Worm (Caenorhabditis elegans) whole organism, L4 larva: Measurements from ENCODE around the gene E04F6.4.

ENCODE experiments used
- F10B5.3 ChIP-seq: sonication (generic microtip); optimal IDR thresholded peaks from 2 replicates; lab custom pipeline; 2016; ENCODE audit warnings: mild to moderate bottlenecking, missing genetic modification characterization, missing compliant biosample characterization
- F37D6.2 ChIP-seq: sonication (generic microtip); optimal IDR thresholded peaks from 2 replicates; lab custom pipeline; 2016; ENCODE audit warnings: mild to moderate bottlenecking, missing genetic modification characterization, missing compliant biosample characterization
- F44E2.7 ChIP-seq: fragments of 200-800 bp; sonication (Bioruptor generic); IDR thresholded peaks from 2 replicates; pipeline ENCODE4 v2.1.2; 2022; ENCODE audit warnings: missing genetic modification characterization, missing compliant biosample characterization
- F49E8.2 ChIP-seq: sonication (generic microtip); optimal IDR thresholded peaks from 2 replicates; lab custom pipeline; 2016; ENCODE audit warnings: missing compliant biosample characterization, mild to moderate bottlenecking, missing genetic modification characterization, borderline replicate concordance
- R02D3.7 ChIP-seq: fragments of 150-350 bp; sonication (generic microtip); optimal IDR thresholded peaks from 3 replicates; lab custom pipeline; 2014; ENCODE audit warnings: missing biosample characterization, missing genetic modification characterization
- T26A8.4 ChIP-seq: fragments of 200-800 bp; sonication (Bioruptor generic); IDR thresholded peaks from 2 replicates; pipeline ENCODE4 v1.3.6; 2022; ENCODE audit warnings: missing genetic modification characterization, missing compliant biosample characterization
- Y105C5A.15 ChIP-seq: fragments of 200-800 bp; sonication (Bioruptor generic); IDR thresholded peaks from 2 replicates; pipeline ENCODE4 v1.3.6; 2022; ENCODE audit warnings: missing genetic modification characterization, missing compliant biosample characterization
- Y75B8A.6 ChIP-seq: fragments of 200-800 bp; sonication (Bioruptor generic); IDR thresholded peaks from 2 replicates; pipeline ENCODE4 v1.3.6; 2022; ENCODE audit warnings: missing genetic modification reagents, missing genetic modification characterization, missing compliant biosample characterization
- aha-1 ChIP-seq: fragments of 150-350 bp; peaks from one replicate; lab custom pipeline; 2014; ENCODE audit warnings: missing biosample characterization, missing genetic modification characterization
- aly-2 ChIP-seq: sonication (generic microtip); optimal IDR thresholded peaks from 2 replicates; lab custom pipeline; 2018; ENCODE audit warnings: missing biosample characterization, missing genetic modification characterization
- arid-1 ChIP-seq: fragments of 200-800 bp; sonication (Bioruptor generic); conservative IDR thresholded peaks from 2 replicates; pipeline ENCODE4 v1.3.6; 2022; ENCODE audit warnings: missing genetic modification reagents, missing genetic modification characterization, missing compliant biosample characterization
- attf-4 ChIP-seq: sonication (generic microtip); optimal IDR thresholded peaks from 3 replicates; lab custom pipeline; 2017; ENCODE audit warnings: missing biosample characterization, missing genetic modification characterization
- ceh-28 ChIP-seq: fragments of 150-350 bp; optimal IDR thresholded peaks from 2 replicates; lab custom pipeline; 2014; ENCODE audit warnings: missing biosample characterization, missing genetic modification reagents, missing genetic modification characterization
- ceh-44 ChIP-seq: fragments of 200-800 bp; sonication (Bioruptor generic); IDR thresholded peaks from 2 replicates; pipeline ENCODE4 v1.3.6; 2022; ENCODE audit warnings: missing genetic modification reagents, missing genetic modification characterization, missing compliant biosample characterization
- cey-2 ChIP-seq: sonication (generic microtip); optimal IDR thresholded peaks from 3 replicates; lab custom pipeline; 2017; ENCODE audit warnings: missing genetic modification characterization, mild to moderate bottlenecking, missing compliant biosample characterization, antibody characterized with exemption, borderline replicate concordance; ENCODE audit not compliant: insufficient read depth
- daf-12 ChIP-seq: fragments of 150-350 bp; optimal IDR thresholded peaks from 2 replicates; lab custom pipeline; 2014; ENCODE audit warnings: missing biosample characterization, missing genetic modification reagents, missing genetic modification characterization
- dmd-8 ChIP-seq: fragments of 200-800 bp; sonication (Bioruptor generic); IDR thresholded peaks from 2 replicates; pipeline ENCODE4 v1.3.6; 2022; ENCODE audit warnings: missing genetic modification characterization, missing compliant biosample characterization
- dpl-1 ChIP-seq: fragments of 150-350 bp; optimal IDR thresholded peaks from 2 replicates; lab custom pipeline; 2014; ENCODE audit warnings: missing biosample characterization, missing genetic modification reagents, missing genetic modification characterization
- duxl-1 ChIP-seq: sonication (generic microtip); optimal IDR thresholded peaks from 2 replicates; lab custom pipeline; 2016; ENCODE audit warnings: mild to moderate bottlenecking, missing genetic modification characterization, moderate library complexity, missing compliant biosample characterization; ENCODE audit not compliant: poor library complexity
- dve-1 ChIP-seq: sonication (generic microtip); optimal IDR thresholded peaks from 2 replicates; lab custom pipeline; 2017; ENCODE audit warnings: antibody characterized with exemption, mild to moderate bottlenecking, missing genetic modification characterization, missing compliant biosample characterization; ENCODE audit not compliant: insufficient read depth
- hlh-11 ChIP-seq: fragments of 200-800 bp; sonication (Bioruptor generic); optimal IDR thresholded peaks from 2 replicates; lab custom pipeline; 2018; ENCODE audit warnings: mild to moderate bottlenecking, missing genetic modification characterization, missing compliant biosample characterization
- lim-7 ChIP-seq: fragments of 200-800 bp; sonication (Bioruptor generic); IDR thresholded peaks from 2 replicates; pipeline ENCODE4 v1.3.6; 2022; ENCODE audit warnings: missing genetic modification characterization, missing compliant biosample characterization
- lin-1 ChIP-seq: fragments of 200-800 bp; sonication (Bioruptor generic); IDR thresholded peaks from 2 replicates; pipeline ENCODE4 v1.3.6; 2022; ENCODE audit warnings: missing genetic modification reagents, missing genetic modification characterization, missing compliant biosample characterization
- lin-13 ChIP-seq: fragments of 150-350 bp; optimal IDR thresholded peaks from 2 replicates; lab custom pipeline; 2014; ENCODE audit warnings: missing biosample characterization, missing genetic modification reagents, missing genetic modification characterization
- lin-38 ChIP-seq: fragments of 200-800 bp; sonication (Bioruptor generic); IDR thresholded peaks from 2 replicates; pipeline ENCODE4 v1.3.6; 2022; ENCODE audit warnings: missing genetic modification reagents, missing genetic modification characterization, missing compliant biosample characterization
- lir-3 ChIP-seq: sonication (generic microtip); optimal IDR thresholded peaks from 2 replicates; lab custom pipeline; 2016; ENCODE audit warnings: mild to moderate bottlenecking, missing genetic modification characterization, missing compliant biosample characterization
- lsy-2 ChIP-seq, 2 experiments: fragments of 150-350 bp in 1 of 2; sonication (generic microtip) in 1 of 2; optimal IDR thresholded peaks; 2 replicates each; lab custom pipeline; 2014 to 2017; ENCODE audit warnings: missing biosample characterization in 2 of 2, missing genetic modification characterization in 2 of 2
- madf-9 ChIP-seq: fragments of 200-800 bp; sonication (Bioruptor generic); conservative IDR thresholded peaks from 2 replicates; pipeline ENCODE4 v1.3.6; 2022; ENCODE audit warnings: missing genetic modification reagents, missing genetic modification characterization, missing compliant biosample characterization
- mdt-29 ChIP-seq: fragments of 200-800 bp; sonication (Bioruptor generic); IDR thresholded peaks from 2 replicates; pipeline ENCODE4 v1.3.6; 2022; ENCODE audit warnings: missing genetic modification reagents, missing genetic modification characterization, missing compliant biosample characterization
- mep-1 ChIP-seq: fragments of 150-350 bp; sonication (generic microtip); optimal IDR thresholded peaks from 3 replicates; lab custom pipeline; 2014; ENCODE audit warnings: missing biosample characterization, missing genetic modification characterization
- mxl-2 ChIP-seq: fragments of 200-800 bp; sonication (Bioruptor generic); conservative IDR thresholded peaks from 2 replicates; pipeline ENCODE4 v1.3.6; 2022; ENCODE audit warnings: missing genetic modification reagents, missing genetic modification characterization, missing compliant biosample characterization
- mxl-3 ChIP-seq: fragments of 200-800 bp; sonication (Bioruptor generic); optimal IDR thresholded peaks from 2 replicates; lab custom pipeline; 2018; ENCODE audit warnings: mild to moderate bottlenecking, missing genetic modification characterization, missing compliant biosample characterization
- nhr-111 ChIP-seq: fragments of 200-800 bp; sonication (Bioruptor generic); optimal IDR thresholded peaks from 2 replicates; lab custom pipeline; 2018; ENCODE audit warnings: mild to moderate bottlenecking, missing genetic modification characterization, missing compliant biosample characterization
- nhr-28 ChIP-seq: fragments of 150-350 bp; optimal IDR thresholded peaks from 2 replicates; lab custom pipeline; 2014; ENCODE audit warnings: missing biosample characterization, missing genetic modification characterization
- pha-4 ChIP-seq, 2 experiments: fragments of 150-350 bp in 1 of 2; fragments of 200-800 bp in 1 of 2; sonication (Bioruptor generic) in 1 of 2; IDR thresholded peaks in 1 of 2; optimal IDR thresholded peaks in 1 of 2; 2 replicates each; pipeline versions ENCODE4 v1.3.6 to Lab custom; 2014 to 2022; ENCODE audit warnings: missing genetic modification characterization in 2 of 2, missing genetic modification reagents in 2 of 2, missing biosample characterization in 1 of 2, missing compliant biosample characterization in 1 of 2
- php-3 ChIP-seq: fragments of 200-800 bp; sonication (Bioruptor generic); IDR thresholded peaks from 2 replicates; pipeline ENCODE4 v1.3.6; 2022; ENCODE audit warnings: missing genetic modification reagents, missing genetic modification characterization, missing compliant biosample characterization
- rbr-2 ChIP-seq: sonication (generic microtip); optimal IDR thresholded peaks from 2 replicates; lab custom pipeline; 2016; ENCODE audit warnings: missing genotype, missing genetic modification characterization, missing compliant biosample characterization
- sdz-12 ChIP-seq: fragments of 200-800 bp; sonication (Bioruptor generic); optimal IDR thresholded peaks from 2 replicates; lab custom pipeline; 2018; ENCODE audit warnings: mild to moderate bottlenecking, missing genetic modification characterization, missing compliant biosample characterization
- unc-130 ChIP-seq: sonication (generic microtip); optimal IDR thresholded peaks from 2 replicates; lab custom pipeline; 2016; ENCODE audit warnings: missing genetic modification reagents, missing genetic modification characterization, missing compliant biosample characterization
- unc-39 ChIP-seq: sonication (generic microtip); optimal IDR thresholded peaks from 2 replicates; lab custom pipeline; 2017; ENCODE audit warnings: missing biosample characterization, missing genetic modification characterization
- zag-1 ChIP-seq: fragments of 150-350 bp; optimal IDR thresholded peaks from 2 replicates; lab custom pipeline; 2014; ENCODE audit warnings: missing biosample characterization, missing genetic modification characterization
- zfp-3 ChIP-seq: fragments of 200-800 bp; sonication (Bioruptor generic); conservative IDR thresholded peaks from 2 replicates; pipeline ENCODE4 v1.3.6; 2022; ENCODE audit warnings: missing genetic modification reagents, missing genetic modification characterization, missing compliant biosample characterization
- zip-11 ChIP-seq: fragments of 200-800 bp; sonication (Bioruptor generic); IDR thresholded peaks from 2 replicates; pipeline ENCODE4 v1.3.6; 2022; ENCODE audit warnings: missing genetic modification characterization, missing compliant biosample characterization
- ztf-11 ChIP-seq: fragments of 150-350 bp; optimal IDR thresholded peaks from 2 replicates; lab custom pipeline; 2014; ENCODE audit warnings: missing biosample characterization, missing genetic modification characterization

Gene E04F6.4

ce11 chrII:7147550-7147949 lies 41.7 kb upstream of the E04F6.4 start:
- TF ChIP-seq dve-1 (tag; lab: Kevin White, UChicago) = peak; percentile 34
- TF ChIP-seq lsy-2 (tag; optimal IDR thresholded peaks at IDR 0.05; lab: Kevin White, UChicago) = peak in 1 of 2 experiments; percentile 79
- peak; percentile 17 for TF ChIP-seq lin-13 (GFP tag; lab: Kevin White, UChicago)
- peak; percentile 32 for TF ChIP-seq unc-130 (GFP tag; lab: Kevin White, UChicago)
- peak; percentile 50 for TF ChIP-seq F49E8.2 (tag; lab: Kevin White, UChicago)
- TF ChIP-seq ztf-11 (tag; lab: Kevin White, UChicago) = no peak
- TF ChIP-seq dpl-1 (GFP tag; lab: Kevin White, UChicago) = peak; percentile 21
- no peak for TF ChIP-seq unc-39 (tag; lab: Kevin White, UChicago)
- TF ChIP-seq aha-1 (tag; lab: Kevin White, UChicago) = peak; percentile 72
- peak; percentile 93 for TF ChIP-seq lin-38 (GFP tag; lab: Robert Waterston, UW)
- TF ChIP-seq zag-1 (tag; lab: Kevin White, UChicago) = no peak
- peak; percentile 32 for TF ChIP-seq mep-1 (tag; lab: Kevin White, UChicago)
- TF ChIP-seq, all 104 proteins: peak for 9

- TF ChIP-seq attf-4 (no peak), zfp-3 (no peak), ztf-11 (tag; lab: Kevin White, UChicago) (no peak), nhr-28 (no peak), sdz-12 (GFP tag; lab: Kevin White, UChicago) (no peak), unc-130 (GFP tag; lab: Kevin White, UChicago) (no peak), dpl-1 (GFP tag; lab: Kevin White, UChicago) (no peak), aha-1 (tag; lab: Kevin White, UChicago) (no peak), mxl-3 (GFP tag; lab: Kevin White, UChicago) (no peak), lir-3 (no peak), daf-12 (tag; lab: Kevin White, UChicago) (no peak), T26A8.4 (GFP tag; lab: Robert Waterston, UW) (no peak), nhr-111 (GFP tag; lab: Kevin White, UChicago) (no peak), mxl-2 (GFP tag; lab: Robert Waterston, UW) (no peak), mep-1 (tag; lab: Kevin White, UChicago) (no peak), pha-4 (GFP tag; IDR thresholded peaks at IDR 0.05; lab: Robert Waterston, UW) (no peak), pha-4 (tag; optimal IDR thresholded peaks at IDR 0.05; lab: Kevin White, UChicago) (no peak)
Observed at ce11 chrII:7148099-7148498, 41.1 kb upstream of the E04F6.4 start, which contains the start of gene T07F8.1. TSS of gene T07F8.1 (plus strand) at chrII:7148399.

- TF ChIP-seq F44E2.7 (GFP tag; lab: Robert Waterston, UW) (peak; percentile 67; the same call in 1 of the 2 replicates), dmd-8 (GFP tag; lab: Robert Waterston, UW) (no peak), cey-2 (tag; lab: Kevin White, UChicago) (peak; percentile 76), dve-1 (tag; lab: Kevin White, UChicago) (peak; percentile 97), lin-1 (GFP tag; lab: Robert Waterston, UW) (peak; percentile 89), php-3 (GFP tag; lab: Robert Waterston, UW) (peak; percentile 86), mdt-29 (GFP tag; lab: Robert Waterston, UW) (peak; percentile 91), ceh-44 (GFP tag; lab: Robert Waterston, UW) (0 out of 2 replicates have a peak, but pooled peaks have one; percentile 40), aha-1 (tag; lab: Kevin White, UChicago) (peak; percentile 98), ceh-28 (tag; lab: Kevin White, UChicago) (no peak), arid-1 (GFP tag; lab: Robert Waterston, UW) (peak; percentile 96), aly-2 (tag; lab: Kevin White, UChicago) (no peak), pha-4 (GFP tag; IDR thresholded peaks at IDR 0.05; lab: Robert Waterston, UW) (peak; percentile 94), pha-4 (tag; optimal IDR thresholded peaks at IDR 0.05; lab: Kevin White, UChicago) (peak; percentile 73), Y75B8A.6 (GFP tag; lab: Robert Waterston, UW) (no peak), duxl-1 (tag; lab: Kevin White, UChicago) (peak; percentile 92), lim-7 (GFP tag; lab: Robert Waterston, UW) (no peak), rbr-2 (tag; lab: Kevin White, UChicago) (peak; percentile 96), F37D6.2 (tag; lab: Kevin White, UChicago) (peak; percentile 86), Y105C5A.15 (GFP tag; lab: Robert Waterston, UW) (no peak), F10B5.3 (tag; lab: Kevin White, UChicago) (peak; percentile 89), hlh-11 (tag; lab: Kevin White, UChicago) (peak; percentile 95), zip-11 (no peak), ztf-11 (tag; lab: Kevin White, UChicago) (no peak), R02D3.7 (no peak), madf-9 (peak; percentile 70; the same call in 1 of the 2 replicates)
Observed at ce11 chrII:7151969-7152631, 37.1 kb upstream of the E04F6.4 start, which contains the start of gene fust-1. TSS of gene fust-1 (plus strand) at chrII:7152581.
